Worm (Caenorhabditis elegans) whole organism, early embryonic: Measurements from ENCODE around the gene pycr-1.

ENCODE experiments used
- B0310.2 ChIP-seq: sonication (generic microtip); optimal IDR thresholded peaks from 2 replicates; lab custom pipeline; 2016; ENCODE audit warnings: mild to moderate bottlenecking, missing genetic modification characterization, missing compliant biosample characterization
- F13C5.2 ChIP-seq: sonication (generic microtip); optimal IDR thresholded peaks from 2 replicates; lab custom pipeline; 2017; ENCODE audit warnings: mild to moderate bottlenecking, missing genetic modification characterization, inconsistent platforms, missing compliant biosample characterization
- aly-1 ChIP-seq: sonication (generic microtip); optimal IDR thresholded peaks from 2 replicates; lab custom pipeline; 2016; ENCODE audit warnings: missing genetic modification characterization, missing compliant biosample characterization
- ama-1 ChIP-seq: fragments of 150-350 bp; optimal IDR thresholded peaks from 2 replicates; lab custom pipeline; 2014
- ceh-13 ChIP-seq: fragments of 200-800 bp; sonication (Bioruptor generic); optimal IDR thresholded peaks from 2 replicates; lab custom pipeline; 2018; ENCODE audit warnings: mild to moderate bottlenecking, missing genetic modification characterization, missing compliant biosample characterization
- ceh-36 ChIP-seq: sonication (generic microtip); optimal IDR thresholded peaks from 2 replicates; lab custom pipeline; 2016; ENCODE audit warnings: missing genetic modification characterization, inconsistent platforms, missing compliant biosample characterization
- ets-7 ChIP-seq: sonication (generic microtip); optimal IDR thresholded peaks from 2 replicates; lab custom pipeline; 2016; ENCODE audit warnings: missing genotype, missing genetic modification characterization, missing compliant biosample characterization
- flt-1 ChIP-seq: fragments of 200-800 bp; sonication (Bioruptor generic); IDR thresholded peaks from 2 replicates; pipeline ENCODE4 v1.3.6; 2022; ENCODE audit warnings: missing genetic modification characterization, missing compliant biosample characterization
- hmbx-1 ChIP-seq: sonication (generic microtip); optimal IDR thresholded peaks from 2 replicates; lab custom pipeline; 2016; ENCODE audit warnings: mild to moderate bottlenecking, missing genetic modification characterization, missing compliant biosample characterization
- hmg-4 ChIP-seq: fragments of 200-800 bp; sonication (Bioruptor generic); optimal IDR thresholded peaks from 2 replicates; lab custom pipeline; 2018; ENCODE audit warnings: mild to moderate bottlenecking, missing genetic modification characterization, missing compliant biosample characterization
- hnd-1 ChIP-seq: sonication (generic microtip); optimal IDR thresholded peaks from 2 replicates; lab custom pipeline; 2016; ENCODE audit warnings: missing genetic modification characterization, missing compliant biosample characterization
- pes-1 ChIP-seq: fragments of 200-800 bp; sonication (Bioruptor generic); IDR thresholded peaks from 2 replicates; pipeline ENCODE4 v1.3.6; 2022; ENCODE audit warnings: missing genetic modification reagents, missing genetic modification characterization, missing compliant biosample characterization
- scrt-1 ChIP-seq: fragments of 200-800 bp; sonication (Bioruptor generic); IDR thresholded peaks from 2 replicates; pipeline ENCODE4 v1.3.6; 2022; ENCODE audit warnings: missing genetic modification characterization, missing compliant biosample characterization
- sea-1 ChIP-seq: fragments of 200-800 bp; sonication (Bioruptor generic); conservative IDR thresholded peaks from 2 replicates; pipeline ENCODE4 v1.3.6; 2022; ENCODE audit warnings: missing genetic modification characterization, missing compliant biosample characterization
- tbx-11 ChIP-seq: fragments of 200-800 bp; sonication (Bioruptor generic); IDR thresholded peaks from 2 replicates; pipeline ENCODE4 v1.3.6; 2022; ENCODE audit warnings: missing genetic modification characterization, missing compliant biosample characterization
- tbx-37 ChIP-seq: fragments of 200-800 bp; sonication (Bioruptor generic); conservative IDR thresholded peaks from 2 replicates; pipeline ENCODE4 v1.3.6; 2022; ENCODE audit warnings: missing genetic modification reagents, missing genetic modification characterization, missing compliant biosample characterization
- tra-4 ChIP-seq: sonication (generic microtip); optimal IDR thresholded peaks from 2 replicates; lab custom pipeline; 2017; ENCODE audit warnings: missing genetic modification characterization, missing compliant biosample characterization

The pycr-1 gene

ce11 chrX:12182684-12183477 lies 36.2 kb downstream of the pycr-1 start:
- no peak for TF ChIP-seq hmbx-1 (tag; lab: Kevin White, UChicago)
- TF ChIP-seq F13C5.2: peak; percentile 25
- peak; percentile 30; the same call in 1 of the 2 replicates for TF ChIP-seq pes-1 (GFP tag; lab: Robert Waterston, UW)
- TF ChIP-seq hmg-4 (GFP tag; lab: Kevin White, UChicago): peak; percentile 2

- TF ChIP-seq ets-7 (tag; lab: Kevin White, UChicago): no peak
- no peak for TF ChIP-seq ceh-36 (tag; lab: Kevin White, UChicago)
- TF ChIP-seq tra-4 (tag; lab: Kevin White, UChicago): no peak
Observed at ce11 chrX:12184393-12184792, 37.8 kb downstream of the pycr-1 start.

ce11 chrX:12185847-12186559 lies 39.4 kb downstream of the pycr-1 start:
- TF ChIP-seq F13C5.2 (no peak), ceh-13 (no peak), hnd-1 (tag; lab: Kevin White, UChicago) (no peak), hmbx-1 (tag; lab: Kevin White, UChicago) (no peak), hmg-4 (GFP tag; lab: Kevin White, UChicago) (no peak), sea-1 (GFP tag; lab: Robert Waterston, UW) (no peak), ceh-36 (tag; lab: Kevin White, UChicago) (no peak), tbx-37 (GFP tag; lab: Robert Waterston, UW) (no peak), ama-1 (lab: Kevin White, UChicago) (no peak), B0310.2 (no peak), aly-1 (tag; lab: Kevin White, UChicago) (no peak), tbx-11 (GFP tag; lab: Robert Waterston, UW) (no peak), pes-1 (GFP tag; lab: Robert Waterston, UW) (no peak), flt-1 (GFP tag; lab: Robert Waterston, UW) (no peak), ets-7 (tag; lab: Kevin White, UChicago) (no peak), scrt-1 (GFP tag; lab: Robert Waterston, UW) (no peak), tra-4 (tag; lab: Kevin White, UChicago) (no peak)

- TF ChIP-seq B0310.2 (no peak), aly-1 (tag; lab: Kevin White, UChicago) (no peak), F13C5.2 (no peak), scrt-1 (GFP tag; lab: Robert Waterston, UW) (no peak), pes-1 (GFP tag; lab: Robert Waterston, UW) (no peak)
Observed at ce11 chrX:12186592-12186991, 40.0 kb downstream of the pycr-1 start.

- TF ChIP-seq sea-1 (GFP tag; lab: Robert Waterston, UW) (no peak), hmg-4 (GFP tag; lab: Kevin White, UChicago) (peak; percentile 51)
Observed at ce11 chrX:12188280-12189071, 41.8 kb downstream of the pycr-1 start.

- no peak for TF ChIP-seq flt-1 (GFP tag; lab: Robert Waterston, UW)
- TF ChIP-seq hmbx-1 (tag; lab: Kevin White, UChicago): no peak
- TF ChIP-seq ama-1 (lab: Kevin White, UChicago): no peak
- TF ChIP-seq ets-7 (tag; lab: Kevin White, UChicago): no peak
- TF ChIP-seq sea-1 (GFP tag; lab: Robert Waterston, UW): no peak
- no peak for TF ChIP-seq ceh-36 (tag; lab: Kevin White, UChicago)
- TF ChIP-seq ceh-13: no peak
- TF ChIP-seq scrt-1 (GFP tag; lab: Robert Waterston, UW): no peak
- TF ChIP-seq hmg-4 (GFP tag; lab: Kevin White, UChicago): no peak
- no peak for TF ChIP-seq tbx-11 (GFP tag; lab: Robert Waterston, UW)
- no peak for TF ChIP-seq B0310.2
- TF ChIP-seq tra-4 (tag; lab: Kevin White, UChicago): no peak
- no peak for TF ChIP-seq tbx-37 (GFP tag; lab: Robert Waterston, UW)
Observed at ce11 chrX:12197367-12197766, 50.7 kb downstream of the pycr-1 start.

ce11 chrX:12198298-12198697 lies 51.7 kb downstream of the pycr-1 start:
- no peak for TF ChIP-seq B0310.2
- TF ChIP-seq hmbx-1 (tag; lab: Kevin White, UChicago): no peak
- TF ChIP-seq aly-1 (tag; lab: Kevin White, UChicago): no peak
- no peak for TF ChIP-seq ama-1 (lab: Kevin White, UChicago)
- no peak for TF ChIP-seq tbx-11 (GFP tag; lab: Robert Waterston, UW)
- TF ChIP-seq scrt-1 (GFP tag; lab: Robert Waterston, UW): no peak
- no peak for TF ChIP-seq hmg-4 (GFP tag; lab: Kevin White, UChicago)
- no peak for TF ChIP-seq tbx-37 (GFP tag; lab: Robert Waterston, UW)
- TF ChIP-seq ceh-36 (tag; lab: Kevin White, UChicago): no peak
- no peak for TF ChIP-seq pes-1 (GFP tag; lab: Robert Waterston, UW)
- TF ChIP-seq sea-1 (GFP tag; lab: Robert Waterston, UW): no peak
- no peak for TF ChIP-seq tra-4 (tag; lab: Kevin White, UChicago)
- no peak for TF ChIP-seq ets-7 (tag; lab: Kevin White, UChicago)
- no peak for TF ChIP-seq F13C5.2
- TF ChIP-seq hnd-1 (tag; lab: Kevin White, UChicago): no peak
- TF ChIP-seq ceh-13: no peak
- no peak for TF ChIP-seq flt-1 (GFP tag; lab: Robert Waterston, UW)
